Fruit fly (Drosophila melanogaster): ENCODE measurements around the gene Or33c.

dm6 chr2L:11960909-11961308 is 23.1 kb downstream of the Or33c start:
- TF ChIP-seq CG8478 (optimal IDR thresholded peaks at IDR 0.05) (no peak), CTCF (optimal IDR thresholded peaks at IDR 0.05) (no peak)
